Worm (Caenorhabditis elegans): Measurements from ENCODE around the gene acl-3.
A peak's percentile ranks its signal among the peaks of the same experiment; 100 is the strongest.

acl-3 gene

ce11 chrIV:11697514-11697913 lies 45.7 kb upstream of the acl-3 start:
- TF ChIP-seq dve-1 (tag; optimal IDR thresholded peaks at IDR 0.05) (no peak), sdc-2 (tag; optimal IDR thresholded peaks at IDR 0.05) (no peak), lim-6 (tag; optimal IDR thresholded peaks at IDR 0.05) (no peak), ceh-22 (tag; optimal IDR thresholded peaks at IDR 0.05) (no peak), ceh-18 (tag; optimal IDR thresholded peaks at IDR 0.05) (no peak), mec-3 (tag; optimal IDR thresholded peaks at IDR 0.05; ENCODE audit: borderline replicate concordance) (no peak), sox-2 (GFP tag; IDR thresholded peaks at IDR 0.05) (no peak), elt-4 (tag; optimal IDR thresholded peaks at IDR 0.05) (no peak), nhr-11 (tag; optimal IDR thresholded peaks at IDR 0.05) (no peak), ceh-31 (tag; optimal IDR thresholded peaks at IDR 0.05) (no peak)

ce11 chrIV:11695634-11696033 lies 43.8 kb upstream of the acl-3 start:
- TF ChIP-seq syd-9 (tag; optimal IDR thresholded peaks at IDR 0.05) (no peak), K02D7.2 (tag; optimal IDR thresholded peaks at IDR 0.05) (no peak), hlh-6 (tag; optimal IDR thresholded peaks at IDR 0.05) (no peak), ceh-14 (tag; optimal IDR thresholded peaks at IDR 0.05) (no peak)

- no peak for TF ChIP-seq zip-5 (tag; optimal IDR thresholded peaks at IDR 0.05)
- no peak for TF ChIP-seq K02D7.2 (tag; optimal IDR thresholded peaks at IDR 0.05)
- peak; percentile 68 for TF ChIP-seq ceh-48 (tag; optimal IDR thresholded peaks at IDR 0.05)
Measured at ce11 chrIV:11694143-11694542, 42.3 kb upstream of the acl-3 start, which contains the start of gene ZK792.7. TSS of gene ZK792.7 (plus strand) at chrIV:11694443.

ce11 chrIV:11693493-11693892 lies 41.7 kb upstream of the acl-3 start, which contains the start of gene ZK792.12:
TSS of gene ZK792.12 (plus strand) at chrIV:11693793.
- TF ChIP-seq ets-4 (tag; optimal IDR thresholded peaks at IDR 0.05) (no peak), pat-9 (tag; optimal IDR thresholded peaks at IDR 0.05) (no peak), lin-11 (tag; optimal IDR thresholded peaks at IDR 0.05) (no peak), ceh-19 (GFP tag; optimal IDR thresholded peaks at IDR 0.05) (no peak), tbx-2 (tag; optimal IDR thresholded peaks at IDR 0.05) (no peak), hlh-30 (tag; optimal IDR thresholded peaks at IDR 0.05; ENCODE audit: insufficient read depth) (no peak), pax-1 (tag; optimal IDR thresholded peaks at IDR 0.05) (no peak), pros-1 (tag; optimal IDR thresholded peaks at IDR 0.05) (no peak), nhr-11 (tag; optimal IDR thresholded peaks at IDR 0.05) (no peak), ttx-3 (tag; optimal IDR thresholded peaks at IDR 0.05) (no peak), Y22D7AL.16 (tag; optimal IDR thresholded peaks at IDR 0.05) (no peak), sox-4 (tag; optimal IDR thresholded peaks at IDR 0.05) (no peak), ceh-34 (tag; optimal IDR thresholded peaks at IDR 0.05) (no peak)

ce11 chrIV:11692071-11692673 lies 40.3 kb upstream of the acl-3 start:
- TF ChIP-seq F13H6.1 (tag; optimal IDR thresholded peaks at IDR 0.05) (peak; percentile 46), gmeb-2 (tag; optimal IDR thresholded peaks at IDR 0.05) (peak; percentile 15), pros-1 (tag; optimal IDR thresholded peaks at IDR 0.05) (no peak), ceh-45 (GFP tag; IDR thresholded peaks at IDR 0.05) (no peak), nhr-11 (tag; optimal IDR thresholded peaks at IDR 0.05) (no peak), nhr-232 (tag; optimal IDR thresholded peaks at IDR 0.05) (no peak), ceh-31 (tag; optimal IDR thresholded peaks at IDR 0.05) (peak; percentile 82), madf-2 (tag; optimal IDR thresholded peaks at IDR 0.05) (peak; percentile 29), ceh-24 (tag; optimal IDR thresholded peaks at IDR 0.05) (no peak), ceh-6 (GFP tag; optimal IDR thresholded peaks at IDR 0.05) (no peak), pha-4 (tag; optimal IDR thresholded peaks at IDR 0.05) (no peak), ahr-1 (tag; optimal IDR thresholded peaks at IDR 0.05) (no peak), hlh-15 (tag; optimal IDR thresholded peaks at IDR 0.05) (no peak), ceh-18 (tag; optimal IDR thresholded peaks at IDR 0.05) (peak; percentile 88), C08G9.2 (tag; optimal IDR thresholded peaks at IDR 0.05) (no peak), ceh-19 (GFP tag; optimal IDR thresholded peaks at IDR 0.05) (peak; percentile 73), ceh-48 (tag; optimal IDR thresholded peaks at IDR 0.05) (no peak), unc-86 (tag; optimal IDR thresholded peaks at IDR 0.05) (no peak), pha-2 (tag; optimal IDR thresholded peaks at IDR 0.05) (peak; percentile 45), hlh-6 (tag; optimal IDR thresholded peaks at IDR 0.05) (peak; percentile 24), pag-3 (tag; optimal IDR thresholded peaks at IDR 0.05; ENCODE audit: borderline replicate concordance) (no peak), tbx-7 (tag; optimal IDR thresholded peaks at IDR 0.05) (peak; percentile 1), sox-4 (tag; optimal IDR thresholded peaks at IDR 0.05) (no peak), K02D7.2 (tag; optimal IDR thresholded peaks at IDR 0.05) (no peak), mec-3 (tag; optimal IDR thresholded peaks at IDR 0.05; ENCODE audit: borderline replicate concordance) (no peak), ceh-34 (tag; optimal IDR thresholded peaks at IDR 0.05) (peak; percentile 69), npax-4 (tag; optimal IDR thresholded peaks at IDR 0.05) (no peak)

Data from whole organism, late embryonic.